Fruit fly (Drosophila melanogaster) whole organism, prepupa: Measurements from ENCODE around the gene Ser.

Experiments used
- Blimp-1 ChIP-seq: fragments of 200-800 bp; sonication (Bioruptor generic); optimal IDR thresholded peaks from 3 replicates; lab custom pipeline; 2017; ENCODE audit warnings: missing biosample characterization, missing genetic modification characterization, mild to moderate bottlenecking, moderate library complexity, missing genetic modification reagents
- CG10631 ChIP-seq: fragments of 200-800 bp; sonication (Bioruptor generic); optimal IDR thresholded peaks from 2 replicates; lab custom pipeline; 2016; ENCODE audit warnings: missing biosample characterization, missing genetic modification characterization
- CG10669 ChIP-seq: fragments of 200-800 bp; sonication (Bioruptor generic); optimal IDR thresholded peaks from 3 replicates; lab custom pipeline; 2018; ENCODE audit warnings: missing biosample characterization, mild to moderate bottlenecking, missing genetic modification characterization, moderate library complexity
- CG11902 ChIP-seq: fragments of 200-800 bp; sonication (Bioruptor generic); optimal IDR thresholded peaks from 3 replicates; lab custom pipeline; 2016; ENCODE audit warnings: missing biosample characterization, missing genetic modification characterization
- CG15336 ChIP-seq: fragments of 200-800 bp; sonication (Bioruptor generic); IDR thresholded peaks from 2 replicates; pipeline ENCODE4 v1.3.6; 2022; ENCODE audit warnings: missing biosample characterization, missing genetic modification characterization
- CG1621 ChIP-seq: fragments of 200-800 bp; sonication (Bioruptor generic); optimal IDR thresholded peaks from 3 replicates; lab custom pipeline; 2018; ENCODE audit warnings: missing biosample characterization, mild to moderate bottlenecking, missing genetic modification characterization
- CG16779 ChIP-seq: fragments of 200-800 bp; sonication (Bioruptor generic); optimal IDR thresholded peaks from 3 replicates; lab custom pipeline; 2017; ENCODE audit warnings: missing biosample characterization, mild to moderate bottlenecking, missing genetic modification characterization
- CG34406 ChIP-seq: fragments of 200-800 bp; sonication (Bioruptor generic); optimal IDR thresholded peaks from 3 replicates; lab custom pipeline; 2016; ENCODE audit warnings: missing biosample characterization, missing genetic modification characterization
- CG3919 ChIP-seq: fragments of 200-800 bp; sonication (Bioruptor generic); optimal IDR thresholded peaks from 3 replicates; lab custom pipeline; 2016; ENCODE audit warnings: missing biosample characterization, missing genetic modification characterization
- CG4318 ChIP-seq: fragments of 200-800 bp; sonication (Bioruptor generic); optimal IDR thresholded peaks from 3 replicates; lab custom pipeline; 2017; ENCODE audit warnings: missing biosample characterization, mild to moderate bottlenecking, missing genetic modification characterization
- CG6276 ChIP-seq: fragments of 200-800 bp; sonication (Bioruptor generic); optimal IDR thresholded peaks from 2 replicates; lab custom pipeline; 2017; ENCODE audit warnings: missing biosample characterization, mild to moderate bottlenecking, missing genetic modification characterization
- CG6808 ChIP-seq: fragments of 200-800 bp; sonication (Bioruptor generic); optimal IDR thresholded peaks from 3 replicates; lab custom pipeline; 2017; ENCODE audit warnings: missing biosample characterization, missing genetic modification characterization, mild to moderate bottlenecking, moderate library complexity, missing genetic modification reagents
- CG6854 ChIP-seq: fragments of 200-800 bp; sonication (Bioruptor generic); optimal IDR thresholded peaks from 2 replicates; lab custom pipeline; 2017; ENCODE audit warnings: missing biosample characterization, mild to moderate bottlenecking, missing genetic modification characterization
- CG7368 ChIP-seq: fragments of 200-800 bp; sonication (Bioruptor generic); optimal IDR thresholded peaks from 3 replicates; lab custom pipeline; 2016; ENCODE audit warnings: missing biosample characterization, missing genetic modification characterization
- CG8632 ChIP-seq: fragments of 200-800 bp; sonication (Bioruptor generic); optimal IDR thresholded peaks from 3 replicates; lab custom pipeline; 2016; ENCODE audit warnings: missing biosample characterization, missing genetic modification characterization
- Eip75B ChIP-seq: fragments of 200-800 bp; sonication (Bioruptor generic); optimal IDR thresholded peaks from 3 replicates; lab custom pipeline; 2016; ENCODE audit warnings: missing biosample characterization, missing genetic modification characterization
- Eip78C ChIP-seq: fragments of 200-800 bp; sonication (Bioruptor generic); peaks from one replicate; lab custom pipeline; 2016; ENCODE audit warnings: missing biosample characterization, missing genetic modification characterization
- Eip93F ChIP-seq: fragments of 200-800 bp; sonication (Bioruptor generic); optimal IDR thresholded peaks from 2 replicates; lab custom pipeline; 2016; ENCODE audit warnings: missing biosample characterization, mild to moderate bottlenecking, missing genetic modification characterization
- Ets21C ChIP-seq: fragments of 200-800 bp; sonication (Bioruptor generic); optimal IDR thresholded peaks from 3 replicates; lab custom pipeline; 2016; ENCODE audit warnings: missing biosample characterization, missing genetic modification characterization
- Ets96B ChIP-seq: fragments of 200-800 bp; optimal IDR thresholded peaks from 2 replicates; lab custom pipeline; 2019; ENCODE audit warnings: missing biosample characterization, mild to moderate bottlenecking, missing genetic modification characterization, moderate library complexity
- Hr38 ChIP-seq: sonication (Bioruptor generic); optimal IDR thresholded peaks from 2 replicates; lab custom pipeline; 2016; ENCODE audit warnings: missing biosample characterization, missing genetic modification characterization
- Hr39 ChIP-seq: fragments of 200-800 bp; sonication (Bioruptor generic); optimal IDR thresholded peaks from 2 replicates; lab custom pipeline; 2016; ENCODE audit warnings: missing biosample characterization, missing genetic modification characterization
- Met ChIP-seq: fragments of 200-800 bp; sonication (Bioruptor generic); optimal IDR thresholded peaks from 3 replicates; lab custom pipeline; 2016; ENCODE audit warnings: missing biosample characterization, missing genetic modification characterization
- OdsH ChIP-seq: fragments of 200-800 bp; sonication (Bioruptor generic); optimal IDR thresholded peaks from 3 replicates; lab custom pipeline; 2016; ENCODE audit warnings: missing biosample characterization, missing genetic modification characterization
- Sox102F ChIP-seq: fragments of 200-800 bp; sonication (Bioruptor generic); optimal IDR thresholded peaks from 2 replicates; lab custom pipeline; 2016; ENCODE audit warnings: missing biosample characterization, mild to moderate bottlenecking, missing genetic modification characterization
- achi ChIP-seq: fragments of 200-800 bp; sonication (Bioruptor generic); optimal IDR thresholded peaks from 3 replicates; lab custom pipeline; 2016; ENCODE audit warnings: missing biosample characterization, missing genetic modification characterization
- acj6 ChIP-seq: fragments of 200-800 bp; sonication (Bioruptor generic); optimal IDR thresholded peaks from 3 replicates; lab custom pipeline; 2016; ENCODE audit warnings: missing biosample characterization, missing genetic modification characterization
- cyc ChIP-seq: fragments of 200-800 bp; sonication (Bioruptor generic); optimal IDR thresholded peaks from 3 replicates; lab custom pipeline; 2016; ENCODE audit warnings: missing biosample characterization, missing genetic modification characterization
- dsx ChIP-seq: fragments of 200-800 bp; optimal IDR thresholded peaks from 3 replicates; lab custom pipeline; 2019; ENCODE audit warnings: missing biosample characterization, mild to moderate bottlenecking, missing genetic modification characterization, moderate library complexity; ENCODE audit not compliant: poor library complexity, severe bottlenecking
- esn ChIP-seq: fragments of 200-800 bp; sonication (Bioruptor generic); optimal IDR thresholded peaks from 2 replicates; lab custom pipeline; 2016; ENCODE audit warnings: missing biosample characterization, mild to moderate bottlenecking, missing genetic modification characterization, moderate library complexity
- fd59A ChIP-seq: fragments of 200-800 bp; sonication (Bioruptor generic); optimal IDR thresholded peaks from 2 replicates; lab custom pipeline; 2017; ENCODE audit warnings: missing biosample characterization, mild to moderate bottlenecking, missing genetic modification characterization, missing genetic modification reagents
- fd85E ChIP-seq: fragments of 200-800 bp; sonication (Bioruptor generic); optimal IDR thresholded peaks from 3 replicates; lab custom pipeline; 2016; ENCODE audit warnings: missing biosample characterization, missing genetic modification characterization
- fkh ChIP-seq: fragments of 200-800 bp; sonication (Bioruptor generic); optimal IDR thresholded peaks from 3 replicates; lab custom pipeline; 2017; ENCODE audit warnings: missing biosample characterization, mild to moderate bottlenecking, missing genetic modification characterization, moderate library complexity
- lz ChIP-seq: fragments of 200-800 bp; sonication (Bioruptor generic); optimal IDR thresholded peaks from 3 replicates; lab custom pipeline; 2016; ENCODE audit warnings: missing biosample characterization, missing genetic modification characterization
- salr ChIP-seq, 2 experiments: fragments of 200-800 bp; sonication (Bioruptor generic); optimal IDR thresholded peaks; 3 replicates each; lab custom pipeline; 2016 to 2018; ENCODE audit warnings: missing biosample characterization in 2 of 2, missing genetic modification characterization in 2 of 2, mild to moderate bottlenecking in 1 of 2
- spab ChIP-seq: fragments of 200-800 bp; sonication (Bioruptor generic); optimal IDR thresholded peaks from 2 replicates; lab custom pipeline; 2017; ENCODE audit warnings: missing biosample characterization, mild to moderate bottlenecking, missing genetic modification characterization, missing genetic modification reagents
- ss ChIP-seq, 2 experiments: fragments of 200-800 bp; sonication (Bioruptor generic); optimal IDR thresholded peaks; 2 replicates in 1 of 2; 3 replicates in 1 of 2; lab custom pipeline; 2017 to 2018; ENCODE audit warnings: mild to moderate bottlenecking in 2 of 2, missing biosample characterization in 2 of 2, missing genetic modification characterization in 2 of 2, moderate library complexity in 1 of 2
- vri ChIP-seq: fragments of 200-800 bp; sonication (Bioruptor generic); optimal IDR thresholded peaks from 3 replicates; lab custom pipeline; 2016; ENCODE audit warnings: missing biosample characterization, mild to moderate bottlenecking, missing genetic modification characterization

The Ser gene

dm6 chr3R:27150685-27151515 lies 43.2 kb downstream of the Ser start, which contains the start of gene CG6051 (continued):
- peak; percentile 54 for TF ChIP-seq CG3919
- peak; percentile 55 for TF ChIP-seq CG6276 (GFP tag; lab: Kevin White, UChicago)
- TF ChIP-seq Ets21C (GFP tag; lab: Kevin White, UChicago): peak; percentile 36
- TF ChIP-seq Hr39 (GFP tag; lab: Kevin White, UChicago): peak; percentile 48
- TF ChIP-seq spab (GFP tag; lab: Kevin White, UChicago): no peak
- peak; percentile 44 for TF ChIP-seq cyc (GFP tag; lab: Kevin White, UChicago)
- no peak for TF ChIP-seq CG7368 (GFP tag; lab: Kevin White, UChicago)
- TF ChIP-seq CG15336 (GFP tag; lab: Robert Waterston, UW): no peak
- peak; percentile 37 for TF ChIP-seq achi
- peak; percentile 42 for TF ChIP-seq acj6 (GFP tag; lab: Kevin White, UChicago)
- TF ChIP-seq OdsH (GFP tag; lab: Kevin White, UChicago): peak; percentile 38
- peak; percentile 41 for TF ChIP-seq CG10631
- no peak for TF ChIP-seq Ets96B (tag; lab: Kevin White, UChicago)
- no peak for TF ChIP-seq Eip93F (GFP tag; lab: Kevin White, UChicago)
- peak; percentile 21 for TF ChIP-seq CG6808 (GFP tag; lab: Kevin White, UChicago)
- no peak for TF ChIP-seq CG11902 (GFP tag; lab: Kevin White, UChicago)
- TF ChIP-seq vri (GFP tag; lab: Kevin White, UChicago): peak; percentile 36
- no peak for TF ChIP-seq fd85E (GFP tag; lab: Kevin White, UChicago)
- TF ChIP-seq dsx: peak; percentile 7

- no peak for TF ChIP-seq CG34406
- TF ChIP-seq vri (GFP tag; lab: Kevin White, UChicago): peak; percentile 33
- peak; percentile 16 for TF ChIP-seq CG6276 (GFP tag; lab: Kevin White, UChicago)
- peak; percentile 57 for TF ChIP-seq Eip78C (GFP tag; lab: Kevin White, UChicago)
- peak; percentile 37 for TF ChIP-seq CG16779
- TF ChIP-seq Eip75B (GFP tag; lab: Kevin White, UChicago): no peak
Observed at dm6 chr3R:27149884-27150676, 44.0 kb downstream of the Ser start.

DNA sequence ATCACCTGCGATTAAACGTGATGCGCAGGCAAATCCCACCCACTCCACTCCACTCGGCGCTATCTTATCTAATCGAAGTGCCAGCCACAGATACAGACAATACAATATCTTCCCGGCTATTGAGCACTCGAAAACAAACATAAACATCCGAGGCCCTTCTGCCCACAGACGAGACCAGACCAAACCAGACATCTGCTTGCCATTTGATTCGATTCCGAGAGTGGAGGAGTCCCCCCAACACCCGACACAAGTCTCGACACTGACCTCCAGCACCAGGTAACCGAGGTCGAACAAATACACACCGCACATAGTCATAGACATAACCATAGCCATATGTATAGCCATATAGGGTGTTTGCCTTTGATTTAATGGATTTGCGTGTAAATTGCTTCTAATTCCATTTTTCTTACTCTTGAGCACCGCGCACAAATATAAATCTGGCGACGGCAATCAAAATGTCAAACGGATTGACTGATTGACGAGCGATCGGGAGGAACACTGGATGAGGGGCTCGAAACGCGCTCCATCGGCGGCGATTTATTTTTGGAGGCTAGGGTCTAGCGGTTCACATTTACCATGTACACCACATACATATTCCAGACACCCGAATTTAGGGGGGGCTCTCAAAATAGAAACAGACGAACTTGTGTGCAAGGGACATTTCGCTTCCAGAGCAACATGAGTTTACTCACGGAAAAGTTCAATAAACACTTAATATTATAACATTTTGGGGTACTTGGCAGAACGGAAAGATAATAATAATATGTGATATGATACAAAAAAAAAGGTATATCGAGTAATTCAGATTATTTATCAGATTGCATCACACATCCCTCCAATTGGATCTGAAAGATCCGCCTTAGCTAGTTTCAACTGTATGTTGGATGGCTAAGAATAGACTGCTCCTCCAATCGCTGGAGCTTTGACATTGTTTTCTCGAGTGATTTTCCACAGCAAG lies 45.0 kb downstream of the Ser start:
- TF ChIP-seq CG1621 (tag; lab: Kevin White, UChicago): no peak
- peak; percentile 61 for TF ChIP-seq fkh (GFP tag; lab: Kevin White, UChicago)

dm6 chr3R:27139963-27140362 lies 54.1 kb downstream of the Ser start:
- TF ChIP-seq Hr39 (GFP tag; lab: Kevin White, UChicago): peak; percentile 69
- TF ChIP-seq CG6854 (GFP tag; lab: Kevin White, UChicago): peak; percentile 21
- TF ChIP-seq OdsH (GFP tag; lab: Kevin White, UChicago): peak; percentile 57
- TF ChIP-seq CG4318 (GFP tag; lab: Kevin White, UChicago): peak; percentile 37
- TF ChIP-seq lz: peak; percentile 82
- peak; percentile 66 for TF ChIP-seq Sox102F (GFP tag; lab: Kevin White, UChicago)
- TF ChIP-seq CG10669 (GFP tag; lab: Kevin White, UChicago): peak; percentile 68
- peak; percentile 12 for TF ChIP-seq CG6808 (GFP tag; lab: Kevin White, UChicago)
- TF ChIP-seq ss (GFP tag; optimal IDR thresholded peaks at IDR 0.05; lab: Kevin White, UChicago): peak in 1 of 2 experiments; percentile 55
- no peak for TF ChIP-seq fkh (GFP tag; lab: Kevin White, UChicago)
- peak; percentile 59 for TF ChIP-seq achi
- peak; percentile 52; the same call in 1 of the 2 replicates for TF ChIP-seq CG15336 (GFP tag; lab: Robert Waterston, UW)
- peak; percentile 69 for TF ChIP-seq Met
- peak; percentile 75 for TF ChIP-seq esn (GFP tag; lab: Kevin White, UChicago)
- TF ChIP-seq salr (GFP tag; optimal IDR thresholded peaks at IDR 0.05; lab: Kevin White, UChicago): peak in 1 of 2 experiments; percentile 45
- TF ChIP-seq CG7368 (GFP tag; lab: Kevin White, UChicago): peak; percentile 51
- peak; percentile 13 for TF ChIP-seq fd59A (GFP tag; lab: Kevin White, UChicago)
- TF ChIP-seq fd85E (GFP tag; lab: Kevin White, UChicago): no peak
- peak; percentile 48 for TF ChIP-seq Blimp-1
- TF ChIP-seq Eip93F (GFP tag; lab: Kevin White, UChicago): peak; percentile 62
- no peak for TF ChIP-seq Hr38 (GFP tag; lab: Kevin White, UChicago)
- peak; percentile 60 for TF ChIP-seq CG8632 (GFP tag; lab: Kevin White, UChicago)
- TF ChIP-seq CG16779: peak; percentile 3
